Fruit fly (Drosophila melanogaster) whole organism, embryonic: ENCODE data around the gene Ir75b.
A peak's percentile ranks its signal among the peaks of the same experiment; 100 is the strongest.

ENCODE experiments used
- Ada2b ChIP-seq: fragments of 200-800 bp; sonication (Bioruptor generic); IDR thresholded peaks from 2 replicates; pipeline ENCODE4 v1.3.6; 2022; ENCODE audit warnings: missing biosample characterization, missing genetic modification characterization
- Aef1 ChIP-seq: fragments of 200-800 bp; sonication (Bioruptor generic); IDR thresholded peaks from 3 replicates; pipeline ENCODE4 v1.3.6; 2022; ENCODE audit warnings: missing biosample characterization, missing genetic modification characterization
- BEAF-32 ChIP-seq: fragments of 200-800 bp; sonication (Bioruptor generic); optimal IDR thresholded peaks from 3 replicates; lab custom pipeline; 2017; ENCODE audit warnings: missing biosample characterization, missing genetic modification characterization, mild to moderate bottlenecking, moderate library complexity, missing genetic modification reagents
- CG10462 ChIP-seq: fragments of 200-800 bp; sonication (Bioruptor generic); optimal IDR thresholded peaks from 2 replicates; lab custom pipeline; 2016; ENCODE audit warnings: missing biosample characterization, missing genetic modification characterization
- CG10543 ChIP-seq: fragments of 200-800 bp; sonication (Bioruptor generic); optimal IDR thresholded peaks from 3 replicates; lab custom pipeline; 2017; ENCODE audit warnings: missing biosample characterization, mild to moderate bottlenecking, missing genetic modification characterization, moderate library complexity
- CG11093 ChIP-seq: fragments of 200-800 bp; sonication (Bioruptor generic); IDR thresholded peaks from 3 replicates; pipeline ENCODE4 v1.3.6; 2022; ENCODE audit warnings: missing biosample characterization, missing genetic modification characterization
- CG14667 ChIP-seq: fragments of 200-800 bp; sonication (Bioruptor generic); IDR thresholded peaks from 2 replicates; pipeline ENCODE4 v1.3.6; 2022; ENCODE audit warnings: missing biosample characterization, missing genetic modification characterization
- CG14710 ChIP-seq: fragments of 200-800 bp; sonication (Bioruptor generic); optimal IDR thresholded peaks from 3 replicates; lab custom pipeline; 2019; ENCODE audit warnings: missing biosample characterization, mild to moderate bottlenecking, missing genetic modification characterization, moderate library complexity
- CG17359 ChIP-seq: fragments of 200-800 bp; sonication (Bioruptor generic); optimal IDR thresholded peaks from 3 replicates; lab custom pipeline; 2018; ENCODE audit warnings: missing biosample characterization, mild to moderate bottlenecking, missing genetic modification characterization, moderate library complexity
- CG2120 ChIP-seq: fragments of 200-800 bp; sonication (Bioruptor generic); optimal IDR thresholded peaks from 3 replicates; lab custom pipeline; 2016; ENCODE audit warnings: missing biosample characterization, missing genetic modification characterization
- CG2199 ChIP-seq: fragments of 200-800 bp; sonication (Bioruptor generic); IDR thresholded peaks from 3 replicates; pipeline ENCODE4 v1.3.6; 2022; ENCODE audit warnings: missing biosample characterization, missing genetic modification characterization
- CG2875 ChIP-seq: fragments of 200-800 bp; sonication (Bioruptor generic); optimal IDR thresholded peaks from 2 replicates; lab custom pipeline; 2017; ENCODE audit warnings: missing biosample characterization, mild to moderate bottlenecking, missing genetic modification characterization, missing genetic modification reagents
- CG3847 ChIP-seq: fragments of 200-800 bp; sonication (Bioruptor generic); IDR thresholded peaks from 2 replicates; pipeline ENCODE4 v1.3.6; 2022; ENCODE audit warnings: missing biosample characterization, missing genetic modification characterization
- CG4282 ChIP-seq: fragments of 200-800 bp; sonication (Bioruptor generic); optimal IDR thresholded peaks from 2 replicates; lab custom pipeline; 2016; ENCODE audit warnings: missing biosample characterization, missing genetic modification characterization
- CG43689 ChIP-seq: fragments of 200-800 bp; sonication (Bioruptor generic); IDR thresholded peaks from 2 replicates; pipeline ENCODE4 v1.3.6; 2022; ENCODE audit warnings: missing biosample characterization, missing genetic modification characterization
- CG4424 ChIP-seq: fragments of 200-800 bp; sonication (Bioruptor generic); optimal IDR thresholded peaks from 3 replicates; lab custom pipeline; 2016; ENCODE audit warnings: missing biosample characterization, missing genetic modification characterization
- CG6254 ChIP-seq: fragments of 200-800 bp; sonication (Bioruptor generic); optimal IDR thresholded peaks from 3 replicates; lab custom pipeline; 2017; ENCODE audit warnings: mild to moderate bottlenecking, missing biosample characterization, missing genetic modification reagents, missing genetic modification characterization
- CG7786 ChIP-seq: fragments of 200-800 bp; sonication (Bioruptor generic); optimal IDR thresholded peaks from 2 replicates; lab custom pipeline; 2016; ENCODE audit warnings: missing biosample characterization, missing genetic modification characterization
- CG8478 ChIP-seq: fragments of >200 bp; optimal IDR thresholded peaks from 2 replicates; lab custom pipeline; 2018
- CTCF ChIP-seq: fragments of 200-800 bp; sonication (Bioruptor generic); optimal IDR thresholded peaks from 2 replicates; lab custom pipeline; 2017; ENCODE audit warnings: missing biosample characterization, mild to moderate bottlenecking, missing genetic modification characterization, moderate library complexity
- Deaf1 ChIP-seq: fragments of 200-800 bp; optimal IDR thresholded peaks from 3 replicates; lab custom pipeline; 2019; ENCODE audit warnings: missing biosample characterization, mild to moderate bottlenecking, missing genetic modification characterization, moderate library complexity
- E2f2 ChIP-seq: fragments of 200-800 bp; sonication (Bioruptor generic); IDR thresholded peaks from 2 replicates; pipeline ENCODE4 v1.3.6; 2022; ENCODE audit warnings: missing biosample characterization, missing genetic modification characterization
- Hr39 ChIP-seq: fragments of >200 bp; optimal IDR thresholded peaks from 2 replicates; lab custom pipeline; 2017
- Hr51 ChIP-seq, 2 experiments: fragments of 200-800 bp; sonication (Bioruptor generic); optimal IDR thresholded peaks; 2 replicates in 1 of 2; 3 replicates in 1 of 2; lab custom pipeline; 2016 to 2018; ENCODE audit warnings: missing biosample characterization in 2 of 2, missing genetic modification characterization in 2 of 2, mild to moderate bottlenecking in 1 of 2, moderate library complexity in 1 of 2
- Max ChIP-seq: fragments of 200-800 bp; sonication (Bioruptor generic); optimal IDR thresholded peaks from 2 replicates; lab custom pipeline; 2016; ENCODE audit warnings: missing biosample characterization, mild to moderate bottlenecking, missing genetic modification characterization
- Neu2 ChIP-seq: fragments of 200-800 bp; sonication (Bioruptor generic); optimal IDR thresholded peaks from 3 replicates; lab custom pipeline; 2016; ENCODE audit warnings: missing biosample characterization, missing genetic modification characterization, borderline replicate concordance
- Pdp1 ChIP-seq, 2 experiments: fragments of 200-800 bp; sonication (Bioruptor generic); optimal IDR thresholded peaks; 3 replicates each; lab custom pipeline; 2016; ENCODE audit warnings: missing biosample characterization in 2 of 2, missing genetic modification characterization in 2 of 2, mild to moderate bottlenecking in 1 of 2, moderate library complexity in 1 of 2
- Stat92E ChIP-seq, 3 experiments: fragments of >200 bp in 2 of 3; fragments of 200-800 bp in 1 of 3; sonication (Bioruptor generic) in 1 of 3; optimal IDR thresholded peaks; 2 replicates each; lab custom pipeline; 2017 to 2019; ENCODE audit warnings: missing biosample characterization in 3 of 3, missing genetic modification characterization in 3 of 3, mild to moderate bottlenecking in 1 of 3, moderate library complexity in 1 of 3
- Xbp1 ChIP-seq: fragments of 200-800 bp; sonication (Bioruptor generic); optimal IDR thresholded peaks from 3 replicates; lab custom pipeline; 2016; ENCODE audit warnings: missing biosample characterization, mild to moderate bottlenecking, missing genetic modification characterization
- ase ChIP-seq: fragments of 200-800 bp; sonication (Bioruptor generic); IDR thresholded peaks from 3 replicates; pipeline ENCODE4 v1.3.6; 2022; ENCODE audit warnings: missing biosample characterization, missing genetic modification characterization
- dan ChIP-seq: fragments of 200-800 bp; sonication (Bioruptor generic); IDR thresholded peaks from 2 replicates; pipeline ENCODE4 v1.3.6; 2022; ENCODE audit warnings: missing biosample characterization, missing genetic modification characterization
- dysf ChIP-seq: fragments of 200-800 bp; sonication (Bioruptor generic); IDR thresholded peaks from 3 replicates; pipeline ENCODE4 v1.3.6; 2022; ENCODE audit warnings: missing biosample characterization, missing genetic modification characterization
- gcm ChIP-seq: fragments of 200-800 bp; sonication (Bioruptor generic); optimal IDR thresholded peaks from 2 replicates; lab custom pipeline; 2019; ENCODE audit warnings: missing biosample characterization, mild to moderate bottlenecking, missing genetic modification characterization, moderate library complexity
- gcm2 ChIP-seq: fragments of 200-800 bp; sonication (Bioruptor generic); optimal IDR thresholded peaks from 2 replicates; lab custom pipeline; 2016; ENCODE audit warnings: missing biosample characterization, missing genetic modification characterization
- hkb ChIP-seq, 2 experiments: fragments of 200-800 bp in 1 of 2; fragments of >200 bp in 1 of 2; sonication (Bioruptor generic) in 1 of 2; IDR thresholded peaks in 1 of 2; optimal IDR thresholded peaks in 1 of 2; 2 replicates each; pipeline versions ENCODE4 v1.3.6 to Lab custom; 2017 to 2022; ENCODE audit warnings: missing biosample characterization in 1 of 2, missing genetic modification characterization in 1 of 2
- luna ChIP-seq: fragments of 200-800 bp; sonication (Bioruptor generic); optimal IDR thresholded peaks from 2 replicates; lab custom pipeline; 2016; ENCODE audit warnings: missing biosample characterization, missing genetic modification characterization
- mirr ChIP-seq: fragments of 200-800 bp; sonication (Bioruptor generic); optimal IDR thresholded peaks from 3 replicates; lab custom pipeline; 2018; ENCODE audit warnings: missing biosample characterization, mild to moderate bottlenecking, missing genetic modification characterization
- mld ChIP-seq: fragments of 200-800 bp; sonication (Bioruptor generic); IDR thresholded peaks from 3 replicates; pipeline ENCODE4 v1.3.6; 2022; ENCODE audit warnings: missing biosample characterization, missing genetic modification characterization; ENCODE audit not compliant: partially characterized antibody
- nau ChIP-seq: fragments of 200-800 bp; sonication (Bioruptor generic); optimal IDR thresholded peaks from 3 replicates; lab custom pipeline; 2017; ENCODE audit warnings: missing biosample characterization, mild to moderate bottlenecking, missing genetic modification characterization, missing genetic modification reagents
- otp ChIP-seq: fragments of 200-800 bp; sonication (Bioruptor generic); IDR thresholded peaks from 3 replicates; pipeline ENCODE4, ENCODE4 v1.3.6; 2022; ENCODE audit warnings: missing biosample characterization, missing genetic modification characterization
- peb ChIP-seq: fragments of 200-800 bp; sonication (Bioruptor generic); IDR thresholded peaks from 2 replicates; pipeline ENCODE4 v1.3.6; 2022; ENCODE audit warnings: missing biosample characterization, missing genetic modification characterization
- pho ChIP-seq: fragments of 200-800 bp; sonication (Bioruptor generic); optimal IDR thresholded peaks from 2 replicates; lab custom pipeline; 2016; ENCODE audit warnings: missing biosample characterization, missing genetic modification characterization
- sc ChIP-seq, 3 experiments: fragments of >200 bp in 2 of 3; fragments of 200-800 bp in 1 of 3; sonication (Bioruptor generic) in 1 of 3; optimal IDR thresholded peaks; 2 replicates in 2 of 3; 3 replicates in 1 of 3; lab custom pipeline; 2017; ENCODE audit warnings: mild to moderate bottlenecking in 1 of 3, missing biosample characterization in 1 of 3, missing genetic modification characterization in 1 of 3, missing genetic modification reagents in 1 of 3
- schlank ChIP-seq: fragments of 200-800 bp; sonication (Bioruptor generic); optimal IDR thresholded peaks from 2 replicates; lab custom pipeline; 2018; ENCODE audit warnings: missing biosample characterization, mild to moderate bottlenecking, missing genetic modification characterization
- sima ChIP-seq: fragments of 200-800 bp; sonication (Bioruptor generic); optimal IDR thresholded peaks from 2 replicates; lab custom pipeline; 2016; ENCODE audit warnings: missing biosample characterization, missing genetic modification characterization
- so ChIP-seq: fragments of 200-800 bp; sonication (Bioruptor generic); IDR thresholded peaks from 3 replicates; pipeline ENCODE4 v1.3.6; 2022; ENCODE audit warnings: missing biosample characterization, missing genetic modification characterization
- sqz ChIP-seq: fragments of 200-800 bp; sonication (Bioruptor generic); optimal IDR thresholded peaks from 3 replicates; lab custom pipeline; 2018; ENCODE audit warnings: missing biosample characterization, mild to moderate bottlenecking, missing genetic modification characterization
- tna ChIP-seq: fragments of 200-800 bp; sonication (Bioruptor generic); IDR thresholded peaks from 2 replicates; pipeline ENCODE4 v1.3.6; 2022; ENCODE audit warnings: missing biosample characterization, missing genetic modification characterization; ENCODE audit not compliant: partially characterized antibody
- trh ChIP-seq: fragments of 200-800 bp; sonication (Bioruptor generic); optimal IDR thresholded peaks from 2 replicates; lab custom pipeline; 2016; ENCODE audit warnings: missing biosample characterization, missing genetic modification characterization
- vfl ChIP-seq: fragments of 200-800 bp; sonication (Bioruptor generic); optimal IDR thresholded peaks from 2 replicates; lab custom pipeline; 2016; ENCODE audit warnings: missing biosample characterization, missing genetic modification characterization
- z ChIP-seq: fragments of 200-800 bp; sonication (Bioruptor generic); IDR thresholded peaks from 3 replicates; pipeline ENCODE4 v1.3.6; 2022; ENCODE audit warnings: missing biosample characterization, missing genetic modification characterization
- zf30C ChIP-seq: fragments of 200-800 bp; sonication (Bioruptor generic); optimal IDR thresholded peaks from 3 replicates; lab custom pipeline; 2018; ENCODE audit warnings: missing biosample characterization, mild to moderate bottlenecking, missing genetic modification characterization

Gene Ir75b

dm6 chr3L:17804511-17804910, 15.5 kb downstream of the Ir75b start, which contains the start of gene ais (continued):
- no peak for TF ChIP-seq CG10543 (GFP tag; lab: Kevin White, UChicago)
- TF ChIP-seq tna (GFP tag; lab: Robert Waterston, UW): no peak; the same call in 1 of the 2 replicates
- no peak for TF ChIP-seq CG2199 (GFP tag; lab: Robert Waterston, UW)
- TF ChIP-seq sima (GFP tag; lab: Kevin White, UChicago): no peak
- TF ChIP-seq Max (GFP tag; lab: Kevin White, UChicago): peak; percentile 62
- no peak for TF ChIP-seq otp (GFP tag; lab: Robert Waterston, UW)
- TF ChIP-seq schlank (tag; lab: Kevin White, UChicago): no peak
- peak; percentile 14 for TF ChIP-seq CG17359 (tag; lab: Kevin White, UChicago)
- no peak for TF ChIP-seq CG6254 (GFP tag; lab: Kevin White, UChicago)
- TF ChIP-seq ase (GFP tag; lab: Robert Waterston, UW): no peak
- TF ChIP-seq BEAF-32 (GFP tag; lab: Kevin White, UChicago): peak; percentile 34
- no peak for TF ChIP-seq Hr39 (lab: Kevin White, UChicago)
- TF ChIP-seq CG2875: no peak
- no peak for TF ChIP-seq mld
- TF ChIP-seq sc (optimal IDR thresholded peaks at IDR 0.05; lab: Kevin White, UChicago): no peak
- TF ChIP-seq sc (GFP tag; optimal IDR thresholded peaks at IDR 0.05; lab: Kevin White, UChicago): no peak
- peak; percentile 64; the same call in 1 of the 2 replicates for TF ChIP-seq CG3847 (GFP tag; lab: Robert Waterston, UW)
- no peak for TF ChIP-seq CG14667 (GFP tag; lab: Robert Waterston, UW)
- TF ChIP-seq Pdp1 (GFP tag; optimal IDR thresholded peaks at IDR 0.05; lab: Kevin White, UChicago): peak in 1 of 2 experiments; percentile 21
- TF ChIP-seq CG2120 (GFP tag; lab: Kevin White, UChicago): peak; percentile 50
- TF ChIP-seq CG14710 (tag; lab: Kevin White, UChicago): no peak
- no peak for TF ChIP-seq dysf (GFP tag; lab: Robert Waterston, UW)
- TF ChIP-seq vfl (GFP tag; lab: Kevin White, UChicago): no peak
- TF ChIP-seq CG10462 (GFP tag; lab: Kevin White, UChicago): no peak
- no peak for TF ChIP-seq Stat92E (GFP tag; optimal IDR thresholded peaks at IDR 0.05; lab: Kevin White, UChicago)
- no peak for TF ChIP-seq Hr51 (GFP tag; optimal IDR thresholded peaks at IDR 0.05; lab: Kevin White, UChicago)
- TF ChIP-seq peb (GFP tag; lab: Robert Waterston, UW): no peak
- no peak for TF ChIP-seq Neu2 (GFP tag; lab: Kevin White, UChicago)
- TF ChIP-seq sqz: no peak
- no peak for TF ChIP-seq nau (GFP tag; lab: Kevin White, UChicago)
- TF ChIP-seq CG8478 (lab: Kevin White, UChicago): no peak
- no peak for TF ChIP-seq gcm2
- no peak for TF ChIP-seq pho (GFP tag; lab: Kevin White, UChicago)
- TF ChIP-seq CG11093: no peak
- no peak for TF ChIP-seq Ada2b (GFP tag; lab: Robert Waterston, UW)
- no peak for TF ChIP-seq CG4424 (GFP tag; lab: Kevin White, UChicago)
- TF ChIP-seq CG43689 (GFP tag; lab: Robert Waterston, UW): no peak
- no peak for TF ChIP-seq CG4282 (GFP tag; lab: Kevin White, UChicago)
- TF ChIP-seq E2f2 (GFP tag; lab: Robert Waterston, UW): peak; percentile 51
- TF ChIP-seq Deaf1: no peak
- peak; percentile 34 for TF ChIP-seq Xbp1 (GFP tag; lab: Kevin White, UChicago)
- no peak for TF ChIP-seq hkb (optimal IDR thresholded peaks at IDR 0.05; lab: Kevin White, UChicago)
- no peak for TF ChIP-seq hkb (GFP tag; IDR thresholded peaks at IDR 0.05; lab: Robert Waterston, UW)
- no peak for TF ChIP-seq mirr (GFP tag; lab: Kevin White, UChicago)
- TF ChIP-seq zf30C (GFP tag; lab: Kevin White, UChicago): no peak
- TF ChIP-seq CG7786 (GFP tag; lab: Kevin White, UChicago): no peak
- TF ChIP-seq z: no peak
- no peak for TF ChIP-seq dan (GFP tag; lab: Robert Waterston, UW)
- TF ChIP-seq so (GFP tag; lab: Robert Waterston, UW): no peak
- no peak for TF ChIP-seq Aef1 (GFP tag; lab: Robert Waterston, UW)
- TF ChIP-seq gcm: no peak
- no peak for TF ChIP-seq trh (GFP tag; lab: Kevin White, UChicago)
- no peak for TF ChIP-seq CTCF
- no peak for TF ChIP-seq luna (GFP tag; lab: Kevin White, UChicago)
